Worm (Caenorhabditis elegans) whole organism, L4 larva: ENCODE measurements around the gene rpl-33.

Source experiments
- F10B5.3 ChIP-seq: sonication (generic microtip); optimal IDR thresholded peaks from 2 replicates; lab custom pipeline; 2016; ENCODE audit warnings: mild to moderate bottlenecking, missing genetic modification characterization, missing compliant biosample characterization
- F37D6.2 ChIP-seq: sonication (generic microtip); optimal IDR thresholded peaks from 2 replicates; lab custom pipeline; 2016; ENCODE audit warnings: mild to moderate bottlenecking, missing genetic modification characterization, missing compliant biosample characterization
- R02D3.7 ChIP-seq: fragments of 150-350 bp; sonication (generic microtip); optimal IDR thresholded peaks from 3 replicates; lab custom pipeline; 2014; ENCODE audit warnings: missing biosample characterization, missing genetic modification characterization
- ama-1 ChIP-seq: fragments of 150-350 bp; optimal IDR thresholded peaks from 2 replicates; lab custom pipeline; 2014; ENCODE audit warnings: inconsistent platforms, mixed read lengths
- arid-1 ChIP-seq: fragments of 200-800 bp; sonication (Bioruptor generic); conservative IDR thresholded peaks from 2 replicates; pipeline ENCODE4 v1.3.6; 2022; ENCODE audit warnings: missing genetic modification reagents, missing genetic modification characterization, missing compliant biosample characterization
- dmd-6 ChIP-seq: fragments of 200-800 bp; sonication (Bioruptor generic); IDR thresholded peaks from 2 replicates; pipeline ENCODE4 v1.3.6; 2022; ENCODE audit warnings: missing genetic modification reagents, missing genetic modification characterization, missing compliant biosample characterization
- dve-1 ChIP-seq: sonication (generic microtip); optimal IDR thresholded peaks from 2 replicates; lab custom pipeline; 2017; ENCODE audit warnings: antibody characterized with exemption, mild to moderate bottlenecking, missing genetic modification characterization, missing compliant biosample characterization; ENCODE audit not compliant: insufficient read depth
- fos-1 ChIP-seq: fragments of 150-350 bp; optimal IDR thresholded peaks from 2 replicates; lab custom pipeline; 2014; ENCODE audit warnings: missing biosample characterization, missing genetic modification characterization
- hlh-11 ChIP-seq: fragments of 200-800 bp; sonication (Bioruptor generic); optimal IDR thresholded peaks from 2 replicates; lab custom pipeline; 2018; ENCODE audit warnings: mild to moderate bottlenecking, missing genetic modification characterization, missing compliant biosample characterization
- hlh-30 ChIP-seq: sonication (generic microtip); optimal IDR thresholded peaks from 2 replicates; lab custom pipeline; 2017; ENCODE audit warnings: antibody characterized with exemption, mild to moderate bottlenecking, missing genetic modification characterization, missing compliant biosample characterization; ENCODE audit not compliant: insufficient read depth
- hmg-1.1 ChIP-seq: fragments of 200-800 bp; sonication (Bioruptor generic); IDR thresholded peaks from 2 replicates; pipeline ENCODE4 v1.3.6; 2022; ENCODE audit warnings: missing genetic modification reagents, missing genetic modification characterization, missing compliant biosample characterization
- lin-39 ChIP-seq: fragments of 150-350 bp; optimal IDR thresholded peaks from 2 replicates; lab custom pipeline; 2014; ENCODE audit warnings: missing biosample characterization, missing genetic modification reagents, missing genetic modification characterization
- mep-1 ChIP-seq: fragments of 150-350 bp; sonication (generic microtip); optimal IDR thresholded peaks from 3 replicates; lab custom pipeline; 2014; ENCODE audit warnings: missing biosample characterization, missing genetic modification characterization
- mes-2 ChIP-seq: sonication (generic microtip); optimal IDR thresholded peaks from 2 replicates; lab custom pipeline; 2016; ENCODE audit warnings: missing genotype, mild to moderate bottlenecking, missing genetic modification characterization, missing compliant biosample characterization; ENCODE audit not compliant: poor library complexity, severe bottlenecking
- mxl-3 ChIP-seq: fragments of 200-800 bp; sonication (Bioruptor generic); optimal IDR thresholded peaks from 2 replicates; lab custom pipeline; 2018; ENCODE audit warnings: mild to moderate bottlenecking, missing genetic modification characterization, missing compliant biosample characterization
- nhr-10 ChIP-seq: fragments of 150-350 bp; optimal IDR thresholded peaks from 2 replicates; lab custom pipeline; 2014; ENCODE audit warnings: missing biosample characterization, missing genetic modification characterization
- nhr-102 ChIP-seq: sonication (generic microtip); optimal IDR thresholded peaks from 2 replicates; lab custom pipeline; 2016; ENCODE audit warnings: mild to moderate bottlenecking, missing genetic modification characterization, moderate library complexity, missing compliant biosample characterization
- nhr-28 ChIP-seq: fragments of 150-350 bp; optimal IDR thresholded peaks from 2 replicates; lab custom pipeline; 2014; ENCODE audit warnings: missing biosample characterization, missing genetic modification characterization
- saeg-2 ChIP-seq: fragments of 200-800 bp; sonication (Bioruptor generic); IDR thresholded peaks from 2 replicates; pipeline ENCODE4 v1.3.6; 2022; ENCODE audit warnings: missing genetic modification reagents, missing genetic modification characterization, missing compliant biosample characterization
- set-16 ChIP-seq: fragments of 200-800 bp; sonication (Bioruptor generic); IDR thresholded peaks from 2 replicates; pipeline ENCODE4 v1.3.6; 2022; ENCODE audit warnings: missing genetic modification reagents, missing genetic modification characterization, missing compliant biosample characterization
- tag-97 ChIP-seq: fragments of 200-800 bp; sonication (Bioruptor generic); IDR thresholded peaks from 2 replicates; pipeline ENCODE4 v1.3.6; 2022; ENCODE audit warnings: missing genetic modification characterization, missing compliant biosample characterization
- unc-39 ChIP-seq: sonication (generic microtip); optimal IDR thresholded peaks from 2 replicates; lab custom pipeline; 2017; ENCODE audit warnings: missing biosample characterization, missing genetic modification characterization
- ztf-7 ChIP-seq: fragments of 150-350 bp; optimal IDR thresholded peaks from 2 replicates; lab custom pipeline; 2014; ENCODE audit warnings: missing biosample characterization, missing genetic modification characterization

Gene rpl-33

ce11 chrII:7151969-7152631, 46.7 kb downstream of the rpl-33 start, which contains the start of gene fust-1 (continued):
- TF ChIP-seq saeg-2 (GFP tag; lab: Robert Waterston, UW), result peak; percentile 87
- no peak for TF ChIP-seq fos-1
- peak; percentile 77 for TF ChIP-seq mxl-3 (GFP tag; lab: Kevin White, UChicago)
- TF ChIP-seq R02D3.7, result no peak
- TF ChIP-seq nhr-10, result peak; percentile 6
- TF ChIP-seq F10B5.3 (tag; lab: Kevin White, UChicago), result peak; percentile 89

DNA sequence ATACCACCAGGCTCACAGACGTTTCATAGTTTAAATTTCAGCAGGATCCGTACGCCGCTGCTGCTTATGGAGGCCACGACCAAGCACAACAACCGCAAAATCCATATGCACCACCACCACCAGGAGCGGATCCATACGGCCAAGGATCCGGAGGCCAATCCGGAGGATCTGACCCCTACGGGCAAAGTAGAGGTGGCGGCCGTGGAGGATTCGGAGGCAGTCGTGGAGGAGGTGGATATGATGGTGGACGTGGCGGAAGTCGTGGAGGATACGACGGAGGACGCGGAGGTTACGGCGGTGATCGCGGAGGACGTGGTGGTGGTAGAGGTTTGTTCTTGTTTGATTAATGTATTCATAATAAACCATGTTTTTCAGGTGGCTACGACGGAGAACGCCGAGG, 47.7 kb downstream of the rpl-33 start:
- TF ChIP-seq set-16 (GFP tag; lab: Robert Waterston, UW), result peak; percentile 89
- TF ChIP-seq, all 104 proteins: peak for 1; not testable (repeated sequence) for 103

DNA sequence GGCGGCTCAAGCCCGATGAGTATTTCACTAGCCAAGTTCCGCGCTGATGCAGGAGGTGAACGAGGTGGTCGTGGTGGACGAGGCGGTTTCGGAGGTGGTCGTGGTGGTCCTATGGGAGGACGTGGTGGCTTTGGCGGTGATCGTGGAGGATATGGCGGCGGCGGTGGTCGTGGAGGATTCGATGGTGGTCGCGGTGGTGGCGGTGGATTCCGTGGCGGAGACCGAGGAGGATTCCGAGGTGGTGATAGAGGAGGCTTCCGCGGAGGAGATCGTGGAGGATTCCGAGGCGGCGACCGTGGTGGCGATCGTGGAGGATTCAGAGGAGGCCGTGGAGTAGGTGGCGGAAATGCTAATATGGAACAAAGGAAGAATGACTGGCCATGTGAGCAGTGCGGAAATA, 49.3 kb downstream of the rpl-33 start:
- TF ChIP-seq set-16 (GFP tag; lab: Robert Waterston, UW) (peak; percentile 96), unc-39 (tag; lab: Kevin White, UChicago) (no peak), hlh-30 (tag; lab: Kevin White, UChicago) (no peak)

DNA sequence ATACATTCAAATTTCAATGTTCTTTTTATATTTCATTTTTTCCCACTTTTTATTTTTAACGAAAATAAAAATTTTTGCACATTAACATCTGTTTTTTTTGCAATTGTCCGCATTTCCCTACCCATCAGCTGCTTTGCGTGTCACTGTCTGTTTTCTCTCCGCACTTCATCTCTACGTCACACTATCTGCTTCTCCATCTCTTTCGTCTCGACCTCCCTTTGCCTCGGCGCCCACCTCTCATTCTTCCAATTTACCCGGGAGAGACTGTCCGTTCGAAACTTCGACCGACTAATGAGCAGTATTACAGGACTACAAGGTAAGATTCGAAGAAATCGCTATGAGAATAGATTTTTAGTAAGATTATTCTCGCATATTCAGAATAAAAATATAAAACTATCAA, 50.0 kb downstream of the rpl-33 start, which contains the start of gene C27H5.2:
Gene C27H5.2, plus strand, starts transcription at position 190 of the 400 bp plus-strand sequence.
- TF ChIP-seq hlh-11 (peak; percentile 68), hmg-1.1 (GFP tag; lab: Robert Waterston, UW) (0 out of 2 replicates have a peak, but pooled peaks have one; percentile 18), ama-1 (lab: Kevin White, UChicago) (peak; percentile 84), nhr-28 (peak; percentile 26), lin-39 (tag; lab: Kevin White, UChicago) (no peak), arid-1 (GFP tag; lab: Robert Waterston, UW) (no peak), F37D6.2 (tag; lab: Kevin White, UChicago) (no peak), mep-1 (tag; lab: Kevin White, UChicago) (peak; percentile 29), nhr-102 (tag; lab: Kevin White, UChicago) (peak; percentile 20), ztf-7 (no peak), tag-97 (no peak), mes-2 (tag; lab: Kevin White, UChicago) (peak; percentile 47), hlh-30 (tag; lab: Kevin White, UChicago) (peak; percentile 8), dmd-6 (peak; percentile 7; the same call in 1 of the 2 replicates), dve-1 (tag; lab: Kevin White, UChicago) (peak; percentile 8)
